Worm (Caenorhabditis elegans) whole organism, mixed stage, embryonic: ENCODE measurements around the gene bmy-1.

Experiments
- M03D4.4 ChIP-seq: sonication (generic microtip); optimal IDR thresholded peaks from 2 replicates; lab custom pipeline; 2017; ENCODE audit warnings: mild to moderate bottlenecking, missing genetic modification characterization, missing compliant biosample characterization
- bed-3 ChIP-seq: fragments of 200-800 bp; sonication (Bioruptor generic); optimal IDR thresholded peaks from 3 replicates; lab custom pipeline; 2018; ENCODE audit warnings: mild to moderate bottlenecking, missing genetic modification characterization, moderate library complexity, missing compliant biosample characterization
- blmp-1 ChIP-seq: fragments of 150-350 bp; optimal IDR thresholded peaks from 2 replicates; lab custom pipeline; 2014; ENCODE audit warnings: missing biosample characterization, missing genetic modification characterization
- ceh-39 ChIP-seq: fragments of 150-350 bp; optimal IDR thresholded peaks from 2 replicates; lab custom pipeline; 2014; ENCODE audit warnings: missing biosample characterization, missing genetic modification characterization
- ceh-43 ChIP-seq: fragments of 200-800 bp; sonication (Bioruptor generic); optimal IDR thresholded peaks from 2 replicates; lab custom pipeline; 2018; ENCODE audit warnings: mild to moderate bottlenecking, missing genetic modification characterization, moderate library complexity, missing compliant biosample characterization
- ceh-83 ChIP-seq: fragments of 200-800 bp; sonication (Bioruptor generic); optimal IDR thresholded peaks from 2 replicates; lab custom pipeline; 2018; ENCODE audit warnings: mild to moderate bottlenecking, missing genetic modification characterization, missing compliant biosample characterization
- ces-1 ChIP-seq: fragments of 150-350 bp; optimal IDR thresholded peaks from 2 replicates; lab custom pipeline; 2014; ENCODE audit warnings: missing biosample characterization, missing genetic modification reagents, missing genetic modification characterization
- drap-1 ChIP-seq: fragments of 200-800 bp; sonication (Bioruptor generic); optimal IDR thresholded peaks from 3 replicates; lab custom pipeline; 2018; ENCODE audit warnings: mild to moderate bottlenecking, missing genetic modification characterization, missing compliant biosample characterization
- elt-1 ChIP-seq: sonication (generic microtip); optimal IDR thresholded peaks from 2 replicates; lab custom pipeline; 2017; ENCODE audit warnings: missing genetic modification characterization, mild to moderate bottlenecking, missing compliant biosample characterization, antibody characterized with exemption, moderate library complexity, borderline replicate concordance; ENCODE audit not compliant: insufficient read depth
- elt-3 ChIP-seq: fragments of 150-350 bp; optimal IDR thresholded peaks from 2 replicates; lab custom pipeline; 2014; ENCODE audit warnings: missing biosample characterization, missing genetic modification characterization
- flh-1 ChIP-seq: fragments of 200-800 bp; sonication (Bioruptor generic); optimal IDR thresholded peaks from 2 replicates; lab custom pipeline; 2018; ENCODE audit warnings: mild to moderate bottlenecking, missing genetic modification characterization, moderate library complexity, missing compliant biosample characterization
- ham-2 ChIP-seq: fragments of 200-800 bp; sonication (Bioruptor generic); optimal IDR thresholded peaks from 2 replicates; lab custom pipeline; 2018; ENCODE audit warnings: mild to moderate bottlenecking, missing genetic modification characterization, missing compliant biosample characterization
- hlh-1 ChIP-seq: fragments of 150-350 bp; optimal IDR thresholded peaks from 2 replicates; lab custom pipeline; 2014; ENCODE audit warnings: missing biosample characterization, missing genetic modification reagents, missing genetic modification characterization
- lin-13 ChIP-seq: fragments of 150-350 bp; optimal IDR thresholded peaks from 2 replicates; lab custom pipeline; 2014; ENCODE audit warnings: missing biosample characterization, missing genetic modification characterization
- lin-32 ChIP-seq: fragments of 200-800 bp; sonication (Bioruptor generic); optimal IDR thresholded peaks from 2 replicates; lab custom pipeline; 2018; ENCODE audit warnings: mild to moderate bottlenecking, missing genetic modification characterization, missing compliant biosample characterization
- lsy-2 ChIP-seq: fragments of 150-350 bp; optimal IDR thresholded peaks from 2 replicates; lab custom pipeline; 2014; ENCODE audit warnings: missing biosample characterization, missing genetic modification characterization
- mab-5 ChIP-seq: fragments of 150-350 bp; optimal IDR thresholded peaks from 2 replicates; lab custom pipeline; 2014; ENCODE audit warnings: missing biosample characterization, missing genetic modification characterization
- mep-1 ChIP-seq: fragments of 150-350 bp; optimal IDR thresholded peaks from 2 replicates; lab custom pipeline; 2017; ENCODE audit warnings: missing biosample characterization, missing genetic modification reagents, missing genetic modification characterization, inconsistent platforms
- mls-2 ChIP-seq: sonication (generic microtip); optimal IDR thresholded peaks from 2 replicates; lab custom pipeline; 2016; ENCODE audit warnings: mild to moderate bottlenecking, missing genetic modification characterization, moderate library complexity, missing compliant biosample characterization
- nhr-12 ChIP-seq: fragments of 150-350 bp; optimal IDR thresholded peaks from 2 replicates; lab custom pipeline; 2014; ENCODE audit warnings: missing biosample characterization, missing genetic modification characterization
- nhr-2 ChIP-seq: fragments of 150-350 bp; optimal IDR thresholded peaks from 2 replicates; lab custom pipeline; 2014; ENCODE audit warnings: missing biosample characterization, missing genetic modification characterization
- nhr-237 ChIP-seq: fragments of 150-350 bp; optimal IDR thresholded peaks from 2 replicates; lab custom pipeline; 2014; ENCODE audit warnings: missing biosample characterization, missing genetic modification characterization
- nhr-28 ChIP-seq: fragments of 150-350 bp; optimal IDR thresholded peaks from 2 replicates; lab custom pipeline; 2014; ENCODE audit warnings: missing biosample characterization, missing genetic modification characterization
- pha-4 ChIP-seq: fragments of 150-350 bp; optimal IDR thresholded peaks from 2 replicates; lab custom pipeline; 2018; ENCODE audit warnings: missing biosample characterization, missing genetic modification reagents, missing genetic modification characterization
- sem-2 ChIP-seq: fragments of 200-800 bp; sonication (Bioruptor generic); optimal IDR thresholded peaks from 2 replicates; lab custom pipeline; 2018; ENCODE audit warnings: mild to moderate bottlenecking, missing genetic modification characterization, missing compliant biosample characterization
- snpc-4 ChIP-seq: fragments of 150-350 bp; optimal IDR thresholded peaks from 2 replicates; lab custom pipeline; 2014; ENCODE audit warnings: missing biosample characterization, missing genetic modification characterization
- sptf-1 ChIP-seq: sonication (generic microtip); optimal IDR thresholded peaks from 2 replicates; lab custom pipeline; 2017; ENCODE audit warnings: mild to moderate bottlenecking, missing genetic modification characterization, moderate library complexity, missing compliant biosample characterization
- tbx-8 ChIP-seq: fragments of 200-800 bp; sonication (Bioruptor generic); optimal IDR thresholded peaks from 2 replicates; lab custom pipeline; 2018; ENCODE audit warnings: mild to moderate bottlenecking, missing genetic modification characterization, moderate library complexity, missing compliant biosample characterization
- unc-120 ChIP-seq: sonication (generic microtip); optimal IDR thresholded peaks from 2 replicates; lab custom pipeline; 2017; ENCODE audit warnings: missing genetic modification characterization, missing compliant biosample characterization; ENCODE audit not compliant: poor library complexity, severe bottlenecking
- unc-62 ChIP-seq: fragments of 150-350 bp; optimal IDR thresholded peaks from 2 replicates; lab custom pipeline; 2014; ENCODE audit warnings: missing biosample characterization, missing genetic modification reagents, missing genetic modification characterization
- zip-8 ChIP-seq: fragments of 150-350 bp; optimal IDR thresholded peaks from 2 replicates; lab custom pipeline; 2014; ENCODE audit warnings: missing biosample characterization, missing genetic modification characterization
- ztf-11 ChIP-seq: fragments of 150-350 bp; optimal IDR thresholded peaks from 2 replicates; lab custom pipeline; 2014; ENCODE audit warnings: missing biosample characterization, missing genetic modification characterization

bmy-1 gene

DNA sequence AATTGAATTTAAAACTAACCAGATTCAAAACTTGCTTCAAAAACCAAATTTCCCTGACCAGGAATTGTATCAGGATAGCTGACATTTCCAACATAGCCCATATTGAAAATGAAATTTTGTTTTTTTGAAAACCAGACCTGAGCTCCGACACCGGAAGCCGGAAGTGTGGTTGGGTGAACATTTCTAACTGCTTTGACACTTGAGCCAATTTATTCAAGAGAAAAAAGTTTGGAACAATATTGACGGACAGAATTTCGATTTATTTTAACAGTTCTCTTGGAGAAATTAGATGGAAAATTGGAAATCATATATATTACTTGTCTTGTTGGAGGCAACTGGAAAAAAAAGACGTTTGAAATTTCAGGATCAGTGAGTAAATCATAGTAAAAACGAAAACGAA lies 28.7 kb downstream of the bmy-1 start, which contains the start of gene ccpp-6:
TSS of gene ccpp-6 (minus strand) at position 101 of the 400 bp plus-strand sequence.
- no peak for TF ChIP-seq M03D4.4 (tag; lab: Kevin White, UChicago)
- TF ChIP-seq ceh-39 (tag; lab: Kevin White, UChicago), result no peak
- no peak for TF ChIP-seq zip-8 (tag; lab: Kevin White, UChicago)
- no peak for TF ChIP-seq nhr-2 (tag; lab: Kevin White, UChicago)
- TF ChIP-seq nhr-12 (tag; lab: Kevin White, UChicago), result no peak
- TF ChIP-seq elt-3 (tag; lab: Kevin White, UChicago), result no peak
- TF ChIP-seq elt-1 (tag; lab: Kevin White, UChicago), result no peak
- TF ChIP-seq mls-2 (tag; lab: Kevin White, UChicago), result no peak

DNA sequence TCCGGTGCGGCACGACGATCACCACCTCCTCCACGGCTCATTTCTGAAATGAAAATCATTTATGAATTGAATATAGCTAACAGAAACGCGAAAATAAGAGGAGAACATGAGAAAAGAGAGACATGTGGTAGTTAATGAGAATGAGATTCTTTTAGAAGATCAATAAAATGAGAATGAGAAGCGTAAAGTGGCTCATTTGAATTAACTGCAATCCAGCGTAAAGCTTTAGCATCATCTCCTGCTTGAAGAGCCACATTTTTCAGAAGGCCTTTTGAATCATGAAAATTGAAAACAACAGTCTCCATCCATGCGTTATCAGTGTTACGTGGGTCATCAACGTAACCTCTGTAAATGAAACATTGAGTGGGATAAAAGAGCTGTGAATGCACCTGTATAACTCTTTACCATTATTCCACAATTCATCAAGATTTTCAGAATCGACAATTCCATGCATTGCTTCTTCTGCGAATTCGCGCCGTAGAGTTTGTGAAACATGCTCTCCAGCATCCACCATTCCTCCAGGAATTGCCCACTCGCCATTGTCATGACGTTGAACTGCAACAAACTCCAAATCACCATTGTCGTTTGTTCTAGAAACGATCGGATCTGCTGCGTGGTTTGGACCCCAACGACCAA lies 30.4 kb downstream of the bmy-1 start, which contains the start of gene rsp-4:
TSS of gene rsp-4 (minus strand) at position 51 of the 636 bp plus-strand sequence.
- TF ChIP-seq drap-1 (GFP tag; lab: Kevin White, UChicago) (no peak), ces-1 (GFP tag; lab: Kevin White, UChicago) (no peak), nhr-28 (tag; lab: Kevin White, UChicago) (no peak), lsy-2 (tag; lab: Kevin White, UChicago) (no peak), nhr-12 (tag; lab: Kevin White, UChicago) (no peak), M03D4.4 (tag; lab: Kevin White, UChicago) (no peak), sem-2 (GFP tag; lab: Kevin White, UChicago) (no peak), nhr-2 (tag; lab: Kevin White, UChicago) (no peak), ham-2 (no peak), ztf-11 (tag; lab: Kevin White, UChicago) (no peak), lin-13 (tag; lab: Kevin White, UChicago) (no peak), blmp-1 (tag; lab: Kevin White, UChicago) (no peak), tbx-8 (GFP tag; lab: Kevin White, UChicago) (no peak), elt-1 (tag; lab: Kevin White, UChicago) (no peak), bed-3 (GFP tag; lab: Kevin White, UChicago) (no peak), ceh-43 (GFP tag; lab: Kevin White, UChicago) (no peak), nhr-237 (tag; lab: Kevin White, UChicago) (no peak), mab-5 (tag; lab: Kevin White, UChicago) (no peak), zip-8 (tag; lab: Kevin White, UChicago) (no peak), mep-1 (tag; lab: Kevin White, UChicago) (no peak)
- TF ChIP-seq, all 35 proteins: peak for 0

DNA sequence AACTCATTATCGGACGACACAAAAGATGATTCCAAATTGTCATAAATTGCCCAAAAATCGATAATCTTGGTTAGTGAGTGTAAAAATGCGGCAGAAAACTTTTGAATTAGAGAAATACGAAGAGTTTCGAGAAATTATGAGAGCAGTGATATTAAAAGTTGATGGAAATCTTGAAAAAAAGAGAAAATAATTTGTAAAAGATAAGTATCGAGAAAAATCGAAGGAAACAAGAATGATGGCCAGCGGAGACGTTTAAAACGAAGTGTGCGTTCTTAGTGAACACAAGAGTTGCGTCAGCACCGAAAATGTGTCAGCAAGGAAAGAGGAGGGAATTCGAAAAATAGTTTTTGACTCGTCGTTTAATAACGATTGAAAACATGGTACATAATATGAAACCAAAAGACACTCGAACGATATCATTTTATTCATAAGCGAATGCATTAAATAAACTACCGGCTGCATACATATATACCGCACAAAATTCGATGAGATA lies 31.4 kb downstream of the bmy-1 start, which contains the start of gene ndx-6:
TSS of gene ndx-6 (minus strand) at position 51 of the 493 bp plus-strand sequence.
- TF ChIP-seq mls-2 (tag; lab: Kevin White, UChicago), result peak; percentile 61
- TF ChIP-seq zip-8 (tag; lab: Kevin White, UChicago), result peak; percentile 19
- peak; percentile 82 for TF ChIP-seq pha-4 (tag; lab: Kevin White, UChicago)
- TF ChIP-seq ceh-43 (GFP tag; lab: Kevin White, UChicago), result no peak
- no peak for TF ChIP-seq elt-1 (tag; lab: Kevin White, UChicago)
- TF ChIP-seq sptf-1 (tag; lab: Kevin White, UChicago), result peak; percentile 71
- peak; percentile 75 for TF ChIP-seq lin-13 (tag; lab: Kevin White, UChicago)
- TF ChIP-seq nhr-2 (tag; lab: Kevin White, UChicago), result no peak
- no peak for TF ChIP-seq ham-2
- peak; percentile 78 for TF ChIP-seq lsy-2 (tag; lab: Kevin White, UChicago)
- TF ChIP-seq sem-2 (GFP tag; lab: Kevin White, UChicago), result no peak
- no peak for TF ChIP-seq tbx-8 (GFP tag; lab: Kevin White, UChicago)
- TF ChIP-seq unc-62 (GFP tag; lab: Kevin White, UChicago), result peak; percentile 7
- TF ChIP-seq hlh-1 (tag; lab: Kevin White, UChicago), result peak; percentile 25
- TF ChIP-seq mab-5 (tag; lab: Kevin White, UChicago), result no peak
- TF ChIP-seq ces-1 (GFP tag; lab: Kevin White, UChicago), result peak; percentile 34
- no peak for TF ChIP-seq nhr-28 (tag; lab: Kevin White, UChicago)
- TF ChIP-seq bed-3 (GFP tag; lab: Kevin White, UChicago), result no peak
- no peak for TF ChIP-seq snpc-4 (tag; lab: Kevin White, UChicago)
- TF ChIP-seq ceh-39 (tag; lab: Kevin White, UChicago), result no peak
- no peak for TF ChIP-seq elt-3 (tag; lab: Kevin White, UChicago)
- TF ChIP-seq unc-120 (tag; lab: Kevin White, UChicago), result peak; percentile 50
- TF ChIP-seq ceh-83 (GFP tag; lab: Kevin White, UChicago), result peak; percentile 2
- peak; percentile 25 for TF ChIP-seq drap-1 (GFP tag; lab: Kevin White, UChicago)
- TF ChIP-seq nhr-237 (tag; lab: Kevin White, UChicago), result peak; percentile 74
- peak; percentile 46 for TF ChIP-seq M03D4.4 (tag; lab: Kevin White, UChicago)
- no peak for TF ChIP-seq lin-32
- TF ChIP-seq flh-1 (GFP tag; lab: Kevin White, UChicago), result no peak
- no peak for TF ChIP-seq blmp-1 (tag; lab: Kevin White, UChicago)
- peak; percentile 92 for TF ChIP-seq mep-1 (tag; lab: Kevin White, UChicago)
